Worm (Caenorhabditis elegans) whole organism, L2 larva: ENCODE data around the gene dolk-1.

Source experiments
- C34F6.9 ChIP-seq: fragments of 150-350 bp; optimal IDR thresholded peaks from 2 replicates; lab custom pipeline; 2014; ENCODE audit warnings: missing biosample characterization, missing genetic modification characterization
- F13H6.1 ChIP-seq: sonication (generic microtip); optimal IDR thresholded peaks from 2 replicates; lab custom pipeline; 2016; ENCODE audit warnings: missing genetic modification characterization, missing compliant biosample characterization
- R02D3.7 ChIP-seq: fragments of 150-350 bp; optimal IDR thresholded peaks from 2 replicates; lab custom pipeline; 2014; ENCODE audit warnings: missing biosample characterization, missing genetic modification characterization
- Y55F3AM.14 ChIP-seq: fragments of 200-800 bp; sonication (Bioruptor generic); optimal IDR thresholded peaks from 2 replicates; lab custom pipeline; 2018; ENCODE audit warnings: mild to moderate bottlenecking, missing genetic modification characterization, missing compliant biosample characterization
- ZK546.5 ChIP-seq: sonication (generic microtip); optimal IDR thresholded peaks from 2 replicates; lab custom pipeline; 2017; ENCODE audit warnings: missing biosample characterization, missing genetic modification characterization
- alr-1 ChIP-seq: fragments of 150-350 bp; optimal IDR thresholded peaks from 2 replicates; lab custom pipeline; 2014; ENCODE audit warnings: missing biosample characterization, missing genetic modification characterization
- aly-2 ChIP-seq: fragments of 150-350 bp; optimal IDR thresholded peaks from 2 replicates; lab custom pipeline; 2014; ENCODE audit warnings: missing biosample characterization, missing genetic modification characterization
- ama-1 ChIP-seq: fragments of 150-350 bp; optimal IDR thresholded peaks from 2 replicates; lab custom pipeline; 2018; ENCODE audit warnings: inconsistent platforms
- blmp-1 ChIP-seq: sonication (generic microtip); optimal IDR thresholded peaks from 2 replicates; lab custom pipeline; 2017; ENCODE audit warnings: missing genetic modification characterization, mild to moderate bottlenecking, missing compliant biosample characterization, antibody characterized with exemption, moderate library complexity; ENCODE audit not compliant: insufficient read depth
- ceh-16 ChIP-seq: fragments of 150-350 bp; optimal IDR thresholded peaks from 2 replicates; lab custom pipeline; 2014; ENCODE audit warnings: missing biosample characterization, missing genetic modification characterization
- ceh-82 ChIP-seq: fragments of 150-350 bp; optimal IDR thresholded peaks from 2 replicates; lab custom pipeline; 2014; ENCODE audit warnings: missing biosample characterization, missing genetic modification characterization
- crh-2 ChIP-seq: sonication (generic microtip); optimal IDR thresholded peaks from 2 replicates; lab custom pipeline; 2017; ENCODE audit warnings: missing biosample characterization, missing genetic modification characterization
- dmd-4 ChIP-seq: sonication (generic microtip); optimal IDR thresholded peaks from 2 replicates; lab custom pipeline; 2017; ENCODE audit warnings: missing biosample characterization, missing genetic modification characterization
- egl-27 ChIP-seq: sonication (generic microtip); optimal IDR thresholded peaks from 3 replicates; lab custom pipeline; 2017; ENCODE audit warnings: missing biosample characterization, missing genetic modification reagents, missing genetic modification characterization
- elt-1 ChIP-seq: fragments of 150-350 bp; optimal IDR thresholded peaks from 2 replicates; lab custom pipeline; 2014; ENCODE audit warnings: missing biosample characterization, missing genetic modification characterization
- elt-3 ChIP-seq: sonication (generic microtip); optimal IDR thresholded peaks from 2 replicates; lab custom pipeline; 2017; ENCODE audit warnings: missing biosample characterization, missing genetic modification characterization
- fos-1 ChIP-seq: fragments of 150-350 bp; optimal IDR thresholded peaks from 2 replicates; lab custom pipeline; 2014; ENCODE audit warnings: missing biosample characterization, missing genetic modification characterization
- gmeb-1 ChIP-seq: fragments of 150-350 bp; optimal IDR thresholded peaks from 2 replicates; lab custom pipeline; 2014; ENCODE audit warnings: missing biosample characterization, missing genetic modification characterization
- lin-11 ChIP-seq: fragments of 150-350 bp; sonication (generic microtip); optimal IDR thresholded peaks from 2 replicates; lab custom pipeline; 2014; ENCODE audit warnings: missing biosample characterization, missing genetic modification characterization, inconsistent platforms, mixed read lengths
- lin-13 ChIP-seq: fragments of 150-350 bp; optimal IDR thresholded peaks from 2 replicates; lab custom pipeline; 2014; ENCODE audit warnings: missing biosample characterization, missing genetic modification reagents, missing genetic modification characterization
- lin-39 ChIP-seq: fragments of 150-350 bp; optimal IDR thresholded peaks from 2 replicates; lab custom pipeline; 2014; ENCODE audit warnings: missing biosample characterization, missing genetic modification reagents, missing genetic modification characterization
- lsy-2 ChIP-seq, 2 experiments: fragments of 150-350 bp in 1 of 2; sonication (generic microtip) in 1 of 2; optimal IDR thresholded peaks; 2 replicates each; lab custom pipeline; 2014 to 2017; ENCODE audit warnings: missing biosample characterization in 2 of 2, missing genetic modification characterization in 2 of 2
- mab-5 ChIP-seq: fragments of 150-350 bp; optimal IDR thresholded peaks from 2 replicates; lab custom pipeline; 2014; ENCODE audit warnings: missing biosample characterization, missing genetic modification characterization
- mbf-1 ChIP-seq: sonication (generic microtip); optimal IDR thresholded peaks from 2 replicates; lab custom pipeline; 2017; ENCODE audit warnings: missing biosample characterization, missing genetic modification characterization
- mdl-1 ChIP-seq, 2 experiments: fragments of 150-350 bp in 1 of 2; sonication (generic microtip) in 1 of 2; optimal IDR thresholded peaks; 2 replicates each; lab custom pipeline; 2017; ENCODE audit warnings: missing biosample characterization in 2 of 2, missing genetic modification characterization in 2 of 2
- nhr-10 ChIP-seq: sonication (generic microtip); optimal IDR thresholded peaks from 2 replicates; lab custom pipeline; 2017; ENCODE audit warnings: missing biosample characterization, missing genetic modification characterization
- nhr-11 ChIP-seq: fragments of 150-350 bp; optimal IDR thresholded peaks from 2 replicates; lab custom pipeline; 2014; ENCODE audit warnings: missing biosample characterization, missing genetic modification characterization
- nhr-12 ChIP-seq: fragments of 150-350 bp; optimal IDR thresholded peaks from 2 replicates; lab custom pipeline; 2014; ENCODE audit warnings: missing biosample characterization, missing genetic modification characterization
- nhr-129 ChIP-seq: fragments of 150-350 bp; optimal IDR thresholded peaks from 2 replicates; lab custom pipeline; 2014; ENCODE audit warnings: missing biosample characterization, missing genetic modification characterization
- nhr-21 ChIP-seq: fragments of 150-350 bp; optimal IDR thresholded peaks from 2 replicates; lab custom pipeline; 2014; ENCODE audit warnings: missing biosample characterization, missing genetic modification characterization
- nhr-23 ChIP-seq: fragments of 150-350 bp; optimal IDR thresholded peaks from 2 replicates; lab custom pipeline; 2014; ENCODE audit warnings: missing biosample characterization, missing genetic modification reagents, missing genetic modification characterization
- nhr-237 ChIP-seq: fragments of 150-350 bp; optimal IDR thresholded peaks from 2 replicates; lab custom pipeline; 2014; ENCODE audit warnings: missing biosample characterization, missing genetic modification characterization
- nhr-25 ChIP-seq: fragments of 150-350 bp; sonication (generic microtip); optimal IDR thresholded peaks from 3 replicates; lab custom pipeline; 2014; ENCODE audit warnings: missing biosample characterization, missing genetic modification characterization
- nhr-6 ChIP-seq: fragments of 150-350 bp; optimal IDR thresholded peaks from 2 replicates; lab custom pipeline; 2014; ENCODE audit warnings: missing biosample characterization, missing genetic modification characterization
- nhr-77 ChIP-seq: fragments of 150-350 bp; optimal IDR thresholded peaks from 2 replicates; lab custom pipeline; 2014; ENCODE audit warnings: missing biosample characterization, missing genetic modification characterization
- peb-1 ChIP-seq: fragments of 150-350 bp; optimal IDR thresholded peaks from 2 replicates; lab custom pipeline; 2014; ENCODE audit warnings: missing biosample characterization, missing genetic modification characterization
- sem-4 ChIP-seq: fragments of 150-350 bp; optimal IDR thresholded peaks from 2 replicates; lab custom pipeline; 2014; ENCODE audit warnings: missing biosample characterization, missing genetic modification reagents, missing genetic modification characterization
- skn-1 ChIP-seq: sonication (generic microtip); optimal IDR thresholded peaks from 2 replicates; lab custom pipeline; 2017; ENCODE audit warnings: missing biosample characterization, missing genetic modification characterization
- sma-3 ChIP-seq: sonication (generic microtip); optimal IDR thresholded peaks from 2 replicates; lab custom pipeline; 2016; ENCODE audit warnings: missing genetic modification reagents, missing genetic modification characterization, missing compliant biosample characterization
- sma-9 ChIP-seq, 2 experiments: fragments of 150-350 bp in 1 of 2; sonication (generic microtip) in 1 of 2; optimal IDR thresholded peaks; 2 replicates each; lab custom pipeline; 2014 to 2016; ENCODE audit warnings: missing genetic modification characterization in 2 of 2, mild to moderate bottlenecking in 1 of 2, missing biosample characterization in 1 of 2, missing compliant biosample characterization in 1 of 2, missing genetic modification reagents in 1 of 2, moderate library complexity in 1 of 2
- snpc-4 ChIP-seq: fragments of 150-350 bp; optimal IDR thresholded peaks from 2 replicates; lab custom pipeline; 2014; ENCODE audit warnings: missing biosample characterization, missing genetic modification characterization
- unc-39 ChIP-seq: fragments of 150-350 bp; optimal IDR thresholded peaks from 2 replicates; lab custom pipeline; 2014; ENCODE audit warnings: missing biosample characterization, missing genetic modification characterization
- unc-55 ChIP-seq: fragments of 150-350 bp; sonication (generic microtip); optimal IDR thresholded peaks from 3 replicates; lab custom pipeline; 2014; ENCODE audit warnings: missing biosample characterization, missing genetic modification reagents, missing genetic modification characterization
- unc-62 ChIP-seq: fragments of 150-350 bp; optimal IDR thresholded peaks from 2 replicates; lab custom pipeline; 2014; ENCODE audit warnings: missing biosample characterization, missing genetic modification reagents, missing genetic modification characterization
- zag-1 ChIP-seq: fragments of 150-350 bp; optimal IDR thresholded peaks from 2 replicates; lab custom pipeline; 2014; ENCODE audit warnings: missing biosample characterization, missing genetic modification characterization
- ztf-1 ChIP-seq: fragments of 200-800 bp; sonication (Bioruptor generic); conservative IDR thresholded peaks from 2 replicates; pipeline ENCODE4 v1.3.6; 2022; ENCODE audit warnings: missing genetic modification characterization, missing compliant biosample characterization
- ztf-11 ChIP-seq: sonication (generic microtip); optimal IDR thresholded peaks from 2 replicates; lab custom pipeline; 2017; ENCODE audit warnings: missing biosample characterization, missing genetic modification characterization
- ztf-4 ChIP-seq: fragments of 150-350 bp; optimal IDR thresholded peaks from 2 replicates; lab custom pipeline; 2014; ENCODE audit warnings: missing biosample characterization, missing genetic modification characterization

dolk-1 gene

DNA sequence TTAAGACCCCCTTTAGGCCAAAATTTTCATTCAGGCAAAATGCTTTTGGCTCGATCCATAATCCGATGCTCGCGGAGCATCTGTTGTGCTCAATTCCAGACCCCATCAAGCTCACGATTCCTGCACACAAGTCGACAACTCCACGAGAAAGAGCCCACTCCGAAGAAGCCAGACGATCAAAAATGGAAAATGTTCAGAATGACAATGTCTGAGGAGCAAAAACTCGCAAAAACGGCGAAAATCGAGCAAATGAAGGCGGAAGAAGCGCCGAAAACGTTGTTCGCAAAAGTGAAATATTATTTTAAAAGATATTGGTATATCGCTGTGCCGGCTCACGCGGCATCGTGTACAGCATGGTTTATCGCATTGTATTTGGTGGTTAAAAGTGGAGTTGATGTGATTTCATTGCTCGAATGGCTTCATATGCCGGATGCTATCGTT lies 11.8 kb downstream of the dolk-1 start, which contains the start of gene Y56A3A.22:
Gene Y56A3A.22, plus strand, starts transcription at position 35 of the 441 bp plus-strand sequence.
- TF ChIP-seq R02D3.7 (tag; lab: Kevin White, UChicago): no peak
- no peak for TF ChIP-seq blmp-1 (tag; lab: Kevin White, UChicago)
- no peak for TF ChIP-seq lin-39
- TF ChIP-seq C34F6.9 (tag; lab: Kevin White, UChicago): no peak
- no peak for TF ChIP-seq ceh-82 (tag; lab: Kevin White, UChicago)
- no peak for TF ChIP-seq unc-62 (GFP tag; lab: Kevin White, UChicago)
- TF ChIP-seq lin-13 (GFP tag; lab: Kevin White, UChicago): peak; percentile 31
- TF ChIP-seq ztf-4 (tag; lab: Kevin White, UChicago): no peak
- no peak for TF ChIP-seq nhr-10 (tag; lab: Kevin White, UChicago)
- peak; percentile 26 for TF ChIP-seq nhr-21
- TF ChIP-seq ama-1 (lab: Kevin White, UChicago): peak; percentile 39
- peak; percentile 1 for TF ChIP-seq sma-3
- no peak for TF ChIP-seq aly-2 (tag; lab: Kevin White, UChicago)
- no peak for TF ChIP-seq nhr-25 (tag; lab: Kevin White, UChicago)
- no peak for TF ChIP-seq ceh-16
- no peak for TF ChIP-seq nhr-11 (tag; lab: Kevin White, UChicago)
- TF ChIP-seq unc-55 (GFP tag; lab: Kevin White, UChicago): peak; percentile 3
- TF ChIP-seq nhr-23 (tag; lab: Kevin White, UChicago): no peak
- TF ChIP-seq egl-27: no peak
- no peak for TF ChIP-seq alr-1 (tag; lab: Kevin White, UChicago)
- no peak for TF ChIP-seq nhr-6 (tag; lab: Kevin White, UChicago)
- TF ChIP-seq unc-39: no peak
- TF ChIP-seq elt-1: no peak
- TF ChIP-seq Y55F3AM.14 (GFP tag; lab: Kevin White, UChicago): peak; percentile 31
- 0 out of 2 replicates have a peak, but pooled peaks have one; percentile 27 for TF ChIP-seq ztf-1
- TF ChIP-seq lsy-2 (tag; optimal IDR thresholded peaks at IDR 0.05; lab: Kevin White, UChicago): peak in 1 of 2 experiments; percentile 57
- no peak for TF ChIP-seq F13H6.1 (tag; lab: Kevin White, UChicago)
- TF ChIP-seq mdl-1 (tag; optimal IDR thresholded peaks at IDR 0.05; lab: Kevin White, UChicago): no peak
- TF ChIP-seq nhr-77 (tag; lab: Kevin White, UChicago): no peak
- TF ChIP-seq nhr-129 (tag; lab: Kevin White, UChicago): peak; percentile 33
- no peak for TF ChIP-seq skn-1 (tag; lab: Kevin White, UChicago)
- TF ChIP-seq crh-2: no peak
- TF ChIP-seq gmeb-1 (tag; lab: Kevin White, UChicago): peak; percentile 11
- TF ChIP-seq ZK546.5: no peak
- no peak for TF ChIP-seq sma-9 (GFP tag; optimal IDR thresholded peaks at IDR 0.05; lab: Kevin White, UChicago)
- no peak for TF ChIP-seq sma-9 (tag; optimal IDR thresholded peaks at IDR 0.05; lab: Kevin White, UChicago)
- no peak for TF ChIP-seq mbf-1 (tag; lab: Kevin White, UChicago)
- TF ChIP-seq peb-1: no peak
- TF ChIP-seq zag-1 (tag; lab: Kevin White, UChicago): no peak
- TF ChIP-seq nhr-237: no peak
- TF ChIP-seq lin-11 (tag; lab: Kevin White, UChicago): no peak
- TF ChIP-seq elt-3 (tag; lab: Kevin White, UChicago): no peak
- TF ChIP-seq nhr-12 (tag; lab: Kevin White, UChicago): no peak
- no peak for TF ChIP-seq fos-1
- peak; percentile 7 for TF ChIP-seq mab-5
- TF ChIP-seq dmd-4 (tag; lab: Kevin White, UChicago): no peak
- no peak for TF ChIP-seq ztf-11 (tag; lab: Kevin White, UChicago)
- no peak for TF ChIP-seq sem-4
- no peak for TF ChIP-seq snpc-4 (tag; lab: Kevin White, UChicago)
